Fruit fly (Drosophila melanogaster): ENCODE results near the gene CG13476.
A peak's percentile ranks its signal among the peaks of the same experiment; 100 is the strongest.

The CG13476 gene

DNA sequence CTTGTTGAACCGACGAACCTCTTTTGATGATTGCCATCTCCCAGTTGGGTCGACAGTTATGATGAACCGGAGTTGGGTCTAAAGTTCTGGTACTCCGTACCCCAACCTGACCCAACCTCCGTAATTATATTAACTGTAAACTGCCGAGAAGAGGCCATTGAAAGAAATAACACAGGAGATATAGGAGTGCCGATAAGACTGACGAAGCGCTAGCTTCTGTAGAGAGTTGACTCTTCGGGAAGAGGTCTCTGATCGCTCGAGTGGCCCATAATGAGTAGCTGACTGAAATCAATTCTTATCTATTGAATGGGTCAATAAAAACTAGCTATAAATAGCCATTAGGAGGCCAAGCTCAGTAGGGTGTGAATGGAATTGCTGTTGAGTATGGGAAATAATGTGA lies 36.6 kb upstream of the CG13476 start:
- TF ChIP-seq lola (GFP tag; optimal IDR thresholded peaks at IDR 0.05) (no peak), GATAd (GFP tag; optimal IDR thresholded peaks at IDR 0.05) (no peak), brk (GFP tag; optimal IDR thresholded peaks at IDR 0.05) (no peak), Vsx2 (GFP tag; optimal IDR thresholded peaks at IDR 0.05; ENCODE audit: partially characterized antibody) (no peak)

DNA sequence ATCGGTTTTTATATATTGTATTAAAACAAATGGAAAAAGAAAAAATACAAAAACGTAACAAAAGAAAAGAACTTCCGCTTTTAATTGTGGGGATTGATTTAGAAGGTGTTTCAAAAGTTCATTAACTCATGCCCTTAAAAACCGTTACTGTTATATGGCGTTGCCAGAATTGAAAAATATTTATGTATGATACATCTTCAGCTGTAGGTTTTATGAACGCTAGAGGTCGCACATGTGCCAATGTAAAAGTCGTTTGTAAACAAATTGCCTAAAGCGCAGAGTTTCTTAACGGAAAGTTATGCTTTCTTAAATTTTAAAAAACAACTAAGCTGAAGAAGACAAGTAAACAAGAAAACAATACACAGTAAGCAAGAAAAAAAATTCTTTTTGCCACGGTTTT lies 33.7 kb upstream of the CG13476 start:
- TF ChIP-seq sage (GFP tag; optimal IDR thresholded peaks at IDR 0.05) (no peak), CrebA (GFP tag; optimal IDR thresholded peaks at IDR 0.05; ENCODE audit: borderline replicate concordance) (no peak), Abd-B (GFP tag; optimal IDR thresholded peaks at IDR 0.05) (no peak), Myc (optimal IDR thresholded peaks at IDR 0.05) (no peak), tai (GFP tag; optimal IDR thresholded peaks at IDR 0.05) (peak; percentile 31), fru (GFP tag; optimal IDR thresholded peaks at IDR 0.05) (peak; percentile 6), Mio (GFP tag; optimal IDR thresholded peaks at IDR 0.05) (no peak), foxo (GFP tag; optimal IDR thresholded peaks at IDR 0.05) (peak in 1 of 2 experiments; percentile 29), rgr (GFP tag; optimal IDR thresholded peaks at IDR 0.05) (peak; percentile 13), usp (GFP tag; optimal IDR thresholded peaks at IDR 0.05) (no peak), HLH106 (tag; optimal IDR thresholded peaks at IDR 0.05) (no peak), dmrt93B (GFP tag; optimal IDR thresholded peaks at IDR 0.05) (no peak)

DNA sequence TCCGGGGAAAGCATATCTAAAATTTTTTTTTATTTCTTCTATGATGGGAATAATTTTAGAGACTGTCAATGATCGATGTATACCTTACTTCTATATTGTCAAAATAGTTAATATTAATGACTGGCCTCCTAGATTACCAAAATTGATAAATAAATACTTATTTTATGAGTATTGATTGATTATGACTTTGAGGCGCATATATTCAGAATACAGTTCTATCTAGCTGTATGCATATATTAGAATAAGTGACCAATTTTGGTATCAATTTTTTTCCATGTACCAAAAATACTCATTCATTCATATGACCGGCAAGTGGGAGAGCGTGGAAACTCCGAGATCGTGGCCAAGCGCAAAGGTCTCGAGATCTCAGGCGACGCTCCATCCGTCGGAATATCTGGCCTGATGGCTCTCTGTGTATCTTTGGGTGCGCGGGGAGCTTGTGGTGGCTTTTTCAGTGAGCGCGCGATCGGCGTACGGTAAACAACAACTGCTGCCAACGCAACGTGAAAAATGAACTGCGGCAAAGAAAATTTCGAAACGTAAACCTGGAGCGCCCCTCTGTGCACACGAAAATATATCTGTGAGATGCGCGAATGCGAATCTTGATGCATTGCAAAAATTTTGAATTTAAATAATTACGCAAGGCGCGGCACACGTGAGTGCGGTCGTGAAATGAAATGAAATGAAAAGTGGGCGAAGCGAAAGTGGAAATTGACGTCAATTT lies 32.7 kb upstream of the CG13476 start, which contains the start of the genes CG43121 and ome:
Gene CG43121, minus strand, starts transcription at position 51 of the 724 bp plus-strand sequence.
Gene ome, plus strand, starts transcription at position 453 of the 724 bp plus-strand sequence.
- no peak for TF ChIP-seq Abd-B (GFP tag; optimal IDR thresholded peaks at IDR 0.05)
- TF ChIP-seq HLH106 (tag; optimal IDR thresholded peaks at IDR 0.05), result peak; percentile 27
- peak; percentile 32 for TF ChIP-seq psq (GFP tag; optimal IDR thresholded peaks at IDR 0.05)
- TF ChIP-seq CG32264 (GFP tag; optimal IDR thresholded peaks at IDR 0.05), result no peak
- no peak for TF ChIP-seq Rel (GFP tag; optimal IDR thresholded peaks at IDR 0.05)
- no peak for TF ChIP-seq Rel (tag; optimal IDR thresholded peaks at IDR 0.05)
- no peak for TF ChIP-seq sage (GFP tag; optimal IDR thresholded peaks at IDR 0.05)
- no peak for TF ChIP-seq Vsx2 (GFP tag; optimal IDR thresholded peaks at IDR 0.05; ENCODE audit: partially characterized antibody)
- TF ChIP-seq Myc (optimal IDR thresholded peaks at IDR 0.05), result no peak
- peak; percentile 12 for TF ChIP-seq Sp1 (GFP tag; optimal IDR thresholded peaks at IDR 0.05)
- no peak for TF ChIP-seq lola (GFP tag; optimal IDR thresholded peaks at IDR 0.05)
- TF ChIP-seq dmrt93B (GFP tag; optimal IDR thresholded peaks at IDR 0.05), result no peak
- TF ChIP-seq Mio (GFP tag; optimal IDR thresholded peaks at IDR 0.05), result peak; percentile 22
- TF ChIP-seq dsf (GFP tag; optimal IDR thresholded peaks at IDR 0.05; ENCODE audit: borderline replicate concordance), result no peak
- no peak for TF ChIP-seq GATAd (GFP tag; optimal IDR thresholded peaks at IDR 0.05)
- TF ChIP-seq ey (GFP tag; optimal IDR thresholded peaks at IDR 0.05), result peak; percentile 12
- peak; percentile 62 for TF ChIP-seq br (GFP tag; optimal IDR thresholded peaks at IDR 0.05)
- peak; percentile 23 for TF ChIP-seq CG9705 (GFP tag; optimal IDR thresholded peaks at IDR 0.05)
- TF ChIP-seq h (GFP tag; optimal IDR thresholded peaks at IDR 0.05), result peak; percentile 57
- TF ChIP-seq Dfd (GFP tag; optimal IDR thresholded peaks at IDR 0.05), result no peak
- no peak for TF ChIP-seq usp (GFP tag; optimal IDR thresholded peaks at IDR 0.05)
- peak in 1 of 2 experiments; percentile 36 for TF ChIP-seq foxo (GFP tag; optimal IDR thresholded peaks at IDR 0.05)
- peak; percentile 48 for TF ChIP-seq Hnf4 (GFP tag; optimal IDR thresholded peaks at IDR 0.05)
- peak; percentile 45 for TF ChIP-seq fru (GFP tag; optimal IDR thresholded peaks at IDR 0.05)
- no peak for TF ChIP-seq Hr78 (GFP tag; optimal IDR thresholded peaks at IDR 0.05)
- peak; percentile 58 for TF ChIP-seq Jra (GFP tag; optimal IDR thresholded peaks at IDR 0.05)
- TF ChIP-seq jim (GFP tag; optimal IDR thresholded peaks at IDR 0.05), result peak; percentile 30
- no peak for TF ChIP-seq sv (GFP tag; optimal IDR thresholded peaks at IDR 0.05)
- peak; percentile 59 for TF ChIP-seq rgr (GFP tag; optimal IDR thresholded peaks at IDR 0.05)
- no peak for TF ChIP-seq tai (GFP tag; optimal IDR thresholded peaks at IDR 0.05)
- TF ChIP-seq woc (GFP tag; optimal IDR thresholded peaks at IDR 0.05), result no peak
- peak; percentile 95 for TF ChIP-seq Hr83 (GFP tag; optimal IDR thresholded peaks at IDR 0.05; ENCODE audit: poor library complexity, severe bottlenecking)
- no peak for TF ChIP-seq brk (GFP tag; optimal IDR thresholded peaks at IDR 0.05)
- no peak for TF ChIP-seq dl (GFP tag; optimal IDR thresholded peaks at IDR 0.05; ENCODE audit: insufficient read depth in 1 of 2, partially characterized antibody in 2 of 2)
- peak; percentile 28 for TF ChIP-seq OdsH (GFP tag; optimal IDR thresholded peaks at IDR 0.05)
- TF ChIP-seq N (GFP tag; optimal IDR thresholded peaks at IDR 0.05), result no peak
- no peak for TF ChIP-seq CrebA (GFP tag; optimal IDR thresholded peaks at IDR 0.05; ENCODE audit: borderline replicate concordance)
- TF ChIP-seq pan (optimal IDR thresholded peaks at IDR 0.05), result no peak
- TF ChIP-seq Dif (GFP tag; optimal IDR thresholded peaks at IDR 0.05; ENCODE audit: partially characterized antibody), result no peak
